Worm (Caenorhabditis elegans): Measurements from ENCODE around the gene dyf-13.

The dyf-13 gene

DNA sequence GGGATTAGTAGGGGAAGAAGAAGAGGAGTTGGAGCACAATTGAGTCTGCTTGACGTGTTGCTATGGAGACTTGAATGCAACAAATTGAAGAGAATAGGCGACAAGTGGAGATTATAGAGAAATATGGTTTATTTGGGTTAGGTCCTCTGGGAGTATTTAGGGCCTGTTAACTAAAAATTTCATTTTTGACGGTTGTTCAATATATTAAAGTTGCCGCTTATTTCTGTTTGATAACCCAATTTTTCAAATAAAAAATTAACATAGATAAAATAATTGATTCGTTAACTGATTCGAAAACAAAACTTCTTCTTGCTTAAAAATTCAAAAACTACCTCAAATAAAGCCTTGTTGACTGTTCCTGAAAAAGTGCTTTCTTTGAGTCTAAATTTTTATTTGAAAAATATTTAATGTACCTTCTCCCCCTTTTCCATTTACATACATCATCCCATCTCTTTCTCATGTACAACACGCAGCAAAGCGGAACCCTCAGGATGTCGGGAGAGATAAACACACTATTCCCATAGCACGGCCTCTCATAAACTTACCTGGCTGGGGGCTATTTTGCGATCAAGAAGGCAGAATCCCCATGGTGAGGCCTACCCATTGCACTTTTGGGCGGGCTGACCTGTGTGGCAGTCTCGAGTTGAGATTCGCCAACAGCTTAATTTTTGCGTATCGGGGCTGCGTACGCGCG, at the start of gene dyf-13:
Gene dyf-13, minus strand, starts transcription at position 51 of the 694 bp plus-strand sequence.
- no peak for TF ChIP-seq C08G9.2 (tag; optimal IDR thresholded peaks at IDR 0.05)
- TF ChIP-seq K09A11.1 (tag; optimal IDR thresholded peaks at IDR 0.05; ENCODE audit: insufficient read depth) = no peak
- no peak for TF ChIP-seq F13H6.1 (tag; optimal IDR thresholded peaks at IDR 0.05)
- no peak for TF ChIP-seq pax-1 (tag; optimal IDR thresholded peaks at IDR 0.05)
- TF ChIP-seq odd-2 (tag; optimal IDR thresholded peaks at IDR 0.05) = no peak
- no peak for TF ChIP-seq ref-2 (tag; optimal IDR thresholded peaks at IDR 0.05)
- no peak for TF ChIP-seq nhr-11 (tag; optimal IDR thresholded peaks at IDR 0.05)
- no peak for TF ChIP-seq syd-9 (tag; optimal IDR thresholded peaks at IDR 0.05)
- no peak for TF ChIP-seq lim-6 (tag; optimal IDR thresholded peaks at IDR 0.05)

ce11 chrII:7217047-7217446, 45.9 kb upstream of the dyf-13 start, which contains the start of gene E04F6.10:
TSS of gene E04F6.10 (minus strand) at chrII:7217147.
- TF ChIP-seq F13H6.1 (tag; optimal IDR thresholded peaks at IDR 0.05) (no peak), C38D4.7 (GFP tag; optimal IDR thresholded peaks at IDR 0.05) (no peak), pha-2 (tag; optimal IDR thresholded peaks at IDR 0.05) (no peak), K09A11.1 (tag; optimal IDR thresholded peaks at IDR 0.05; ENCODE audit: insufficient read depth) (no peak), hlh-6 (tag; optimal IDR thresholded peaks at IDR 0.05) (no peak), ahr-1 (tag; optimal IDR thresholded peaks at IDR 0.05) (no peak), ceh-45 (GFP tag; IDR thresholded peaks at IDR 0.05) (no peak), sox-2 (GFP tag; IDR thresholded peaks at IDR 0.05) (no peak), lim-6 (tag; optimal IDR thresholded peaks at IDR 0.05) (no peak), fax-1 (tag; optimal IDR thresholded peaks at IDR 0.05) (no peak), Y22D7AL.16 (tag; optimal IDR thresholded peaks at IDR 0.05) (no peak), hlh-8 (tag; optimal IDR thresholded peaks at IDR 0.05) (no peak), sox-4 (tag; optimal IDR thresholded peaks at IDR 0.05) (no peak), ceh-31 (tag; optimal IDR thresholded peaks at IDR 0.05) (no peak), odd-2 (tag; optimal IDR thresholded peaks at IDR 0.05) (no peak), ceh-19 (GFP tag; optimal IDR thresholded peaks at IDR 0.05) (no peak), gmeb-2 (tag; optimal IDR thresholded peaks at IDR 0.05) (no peak)

- TF ChIP-seq unc-86 (tag; optimal IDR thresholded peaks at IDR 0.05) (no peak), ceh-34 (tag; optimal IDR thresholded peaks at IDR 0.05) (no peak), madf-2 (tag; optimal IDR thresholded peaks at IDR 0.05) (no peak), hlh-13 (GFP tag; optimal IDR thresholded peaks at IDR 0.05) (no peak), tbx-7 (tag; optimal IDR thresholded peaks at IDR 0.05) (no peak), sox-4 (tag; optimal IDR thresholded peaks at IDR 0.05) (no peak), pha-2 (tag; optimal IDR thresholded peaks at IDR 0.05) (no peak), ceh-22 (tag; optimal IDR thresholded peaks at IDR 0.05) (no peak)
These were observed 40.9 kb upstream of the dyf-13 start, which contains the start of gene E04F6.9 for ce11 chrII:7212059-7212458. TSS of gene E04F6.9 (minus strand) at chrII:7212159.

DNA sequence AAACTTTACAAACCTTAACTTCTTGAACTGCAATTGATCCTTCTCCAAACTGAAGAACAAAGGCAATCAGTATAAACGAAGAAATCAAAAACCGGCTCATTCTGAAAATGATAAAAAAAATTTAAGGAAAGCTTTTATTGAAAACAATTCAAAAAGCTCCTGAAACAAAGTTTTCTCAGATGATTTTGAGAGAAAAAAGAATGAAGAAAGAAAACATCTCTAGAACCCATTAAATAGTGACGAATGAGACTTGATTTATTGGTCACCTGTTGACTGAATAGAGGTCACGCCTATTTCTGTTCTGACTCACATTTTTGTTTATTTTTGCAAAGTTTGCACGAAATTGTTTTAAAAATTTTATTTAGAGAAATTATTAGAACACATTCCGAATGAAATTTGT, 40.1 kb upstream of the dyf-13 start, which contains the start of gene E04F6.8:
Gene E04F6.8, minus strand, starts transcription at position 101 of the 400 bp plus-strand sequence.
- TF ChIP-seq hlh-8 (tag; optimal IDR thresholded peaks at IDR 0.05) (no peak), eyg-1 (tag; optimal IDR thresholded peaks at IDR 0.05) (no peak), ceh-48 (tag; optimal IDR thresholded peaks at IDR 0.05) (no peak), lim-6 (tag; optimal IDR thresholded peaks at IDR 0.05) (no peak), unc-55 (GFP tag; optimal IDR thresholded peaks at IDR 0.05) (no peak), zip-5 (tag; optimal IDR thresholded peaks at IDR 0.05) (no peak), syd-9 (tag; optimal IDR thresholded peaks at IDR 0.05) (no peak), madf-2 (tag; optimal IDR thresholded peaks at IDR 0.05) (no peak), pha-2 (tag; optimal IDR thresholded peaks at IDR 0.05) (no peak), ceh-14 (tag; optimal IDR thresholded peaks at IDR 0.05) (no peak), ceh-2 (tag; optimal IDR thresholded peaks at IDR 0.05) (no peak), sox-4 (tag; optimal IDR thresholded peaks at IDR 0.05) (no peak), ceh-18 (tag; optimal IDR thresholded peaks at IDR 0.05) (no peak), hlh-13 (GFP tag; optimal IDR thresholded peaks at IDR 0.05) (no peak)
